Worm (Caenorhabditis elegans): ENCODE results near the gene R04B3.3.

The R04B3.3 gene

DNA sequence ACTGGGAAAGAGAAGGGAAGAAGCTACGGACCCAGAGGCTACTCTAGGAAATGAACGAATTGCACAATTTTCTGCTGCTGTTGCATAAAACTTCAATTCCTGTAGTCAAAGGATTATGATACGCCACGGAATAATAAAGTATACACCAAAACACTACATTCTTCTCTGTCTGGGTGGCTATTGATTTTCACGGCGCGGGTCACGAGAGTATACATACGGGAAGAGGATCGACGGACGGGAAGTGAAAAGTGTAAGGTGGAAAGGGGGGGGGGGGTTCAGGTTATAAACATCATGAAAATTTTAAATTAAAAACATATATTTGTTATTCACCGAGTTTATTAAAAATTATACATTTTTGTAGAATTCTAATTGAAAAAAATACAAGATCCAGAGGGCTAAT is 36.5 kb downstream of the R04B3.3 start:
- no peak for TF ChIP-seq elt-3 (tag; optimal IDR thresholded peaks at IDR 0.05)
- TF ChIP-seq eor-1 (tag; optimal IDR thresholded peaks at IDR 0.05): no peak
- TF ChIP-seq nfya-1 (tag; optimal IDR thresholded peaks at IDR 0.05; ENCODE audit: insufficient read depth): peak; percentile 6
- no peak for TF ChIP-seq ceh-28 (tag; optimal IDR thresholded peaks at IDR 0.05)

DNA sequence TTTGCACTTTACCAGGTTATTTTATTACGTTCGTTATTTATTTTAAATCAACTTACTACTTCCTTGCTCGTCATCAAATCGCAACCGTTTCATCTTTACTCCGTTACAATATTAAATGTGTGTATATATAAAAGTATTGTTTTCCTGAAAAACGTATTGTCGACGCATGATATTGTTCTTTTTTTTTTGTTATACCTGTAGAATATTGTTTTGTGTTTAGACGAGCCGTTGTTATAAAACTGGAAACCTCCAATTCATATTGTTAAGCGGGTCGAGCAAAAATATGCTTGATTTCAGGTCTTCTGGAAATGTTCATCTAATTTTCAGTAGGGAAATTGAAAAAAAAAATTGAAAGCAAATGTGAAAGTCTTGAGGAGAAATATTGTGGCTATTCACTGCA is 36.9 kb downstream of the R04B3.3 start, which contains the start of gene gid-2:
Gene gid-2, minus strand, starts transcription at position 101 of the 400 bp plus-strand sequence.
- TF ChIP-seq pha-4 (tag; optimal IDR thresholded peaks at IDR 0.05) (no peak), unc-39 (tag; optimal IDR thresholded peaks at IDR 0.05) (no peak), ZK546.5 (tag; optimal IDR thresholded peaks at IDR 0.05) (no peak), mdl-1 (tag; optimal IDR thresholded peaks at IDR 0.05) (no peak), nhr-43 (tag; optimal IDR thresholded peaks at IDR 0.05; ENCODE audit: poor library complexity, severe bottlenecking) (no peak), lin-15B (tag; optimal IDR thresholded peaks at IDR 0.05) (no peak), nhr-25 (tag; optimal IDR thresholded peaks at IDR 0.05) (no peak), nhr-11 (tag; optimal IDR thresholded peaks at IDR 0.05) (no peak), ztf-4 (tag; optimal IDR thresholded peaks at IDR 0.05) (no peak), zag-1 (tag; optimal IDR thresholded peaks at IDR 0.05) (no peak)

DNA sequence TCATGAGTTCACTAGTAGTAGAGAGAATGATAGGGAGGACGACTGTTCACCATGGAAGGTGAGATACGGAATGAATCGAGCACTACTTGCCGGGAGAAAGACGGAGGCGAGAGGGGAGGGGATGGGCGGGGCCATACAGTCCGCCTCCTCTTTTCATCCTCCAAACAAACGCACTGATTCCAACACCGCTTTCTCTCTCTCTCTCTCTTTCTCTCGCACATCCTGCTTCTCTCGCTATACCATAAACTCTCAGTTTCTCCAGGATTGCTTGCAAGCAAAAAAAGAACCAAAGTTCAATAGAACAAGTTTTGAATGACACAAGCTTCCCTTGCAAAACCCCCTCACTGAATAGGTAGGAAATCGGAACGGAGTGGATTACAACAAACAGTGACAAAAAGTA is 40.4 kb downstream of the R04B3.3 start:
- TF ChIP-seq ama-1 (optimal IDR thresholded peaks at IDR 0.05) (peak; percentile 24), pha-4 (tag; optimal IDR thresholded peaks at IDR 0.05) (peak; percentile 16), nfya-1 (tag; optimal IDR thresholded peaks at IDR 0.05; ENCODE audit: insufficient read depth) (peak; percentile 10), nhr-25 (tag; optimal IDR thresholded peaks at IDR 0.05) (no peak), nhr-76 (tag; optimal IDR thresholded peaks at IDR 0.05) (no peak)

DNA sequence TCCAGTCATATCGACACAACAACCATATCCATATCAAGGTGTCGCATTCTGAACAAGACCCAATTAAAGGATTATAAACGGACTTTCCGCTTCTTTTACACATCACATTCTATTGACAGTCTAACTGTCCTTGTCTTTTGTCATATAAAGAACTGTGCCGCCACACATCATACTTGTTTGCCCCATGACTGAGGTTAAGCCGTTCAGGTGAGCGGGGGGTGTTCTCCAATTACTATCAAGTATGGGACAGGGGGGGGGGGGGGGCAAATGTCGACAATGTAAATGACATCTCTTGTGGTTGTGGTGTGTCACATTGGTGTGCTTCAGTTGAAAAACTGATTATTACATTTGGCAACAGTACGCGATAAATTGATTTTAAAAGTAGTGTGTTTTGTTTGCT is 42.0 kb downstream of the R04B3.3 start:
- TF ChIP-seq nhr-11 (tag; optimal IDR thresholded peaks at IDR 0.05): no peak
- TF ChIP-seq elt-2 (tag; optimal IDR thresholded peaks at IDR 0.05): no peak
- no peak for TF ChIP-seq nhr-67 (tag; optimal IDR thresholded peaks at IDR 0.05)
- TF ChIP-seq ceh-16 (tag; optimal IDR thresholded peaks at IDR 0.05): no peak

ce11 chrX:2432459-2432858 is 43.3 kb downstream of the R04B3.3 start:
- TF ChIP-seq egl-27 (tag; optimal IDR thresholded peaks at IDR 0.05) (peak; percentile 70), unc-62 (GFP tag; optimal IDR thresholded peaks at IDR 0.05) (peak; percentile 33), pha-4 (tag; optimal IDR thresholded peaks at IDR 0.05) (peak; percentile 91), lsy-12 (tag; optimal IDR thresholded peaks at IDR 0.05) (peak; percentile 11), nhr-237 (tag; optimal IDR thresholded peaks at IDR 0.05) (no peak), elt-2 (tag; optimal IDR thresholded peaks at IDR 0.05) (peak; percentile 39), tbx-2 (tag; optimal IDR thresholded peaks at IDR 0.05) (peak; percentile 12), nhr-23 (tag; optimal IDR thresholded peaks at IDR 0.05) (peak; percentile 66), ceh-28 (tag; optimal IDR thresholded peaks at IDR 0.05) (peak; percentile 8), nhr-43 (tag; optimal IDR thresholded peaks at IDR 0.05; ENCODE audit: poor library complexity, severe bottlenecking) (peak; percentile 13), ceh-9 (tag; optimal IDR thresholded peaks at IDR 0.05) (no peak), pqm-1 (tag; optimal IDR thresholded peaks at IDR 0.05) (peak; percentile 13), hmg-11 (tag; optimal IDR thresholded peaks at IDR 0.05) (peak; percentile 69), nfya-1 (tag; optimal IDR thresholded peaks at IDR 0.05; ENCODE audit: insufficient read depth) (peak; percentile 60), unc-39 (tag; optimal IDR thresholded peaks at IDR 0.05) (no peak), lin-15B (tag; optimal IDR thresholded peaks at IDR 0.05) (peak; percentile 7), ceh-16 (tag; optimal IDR thresholded peaks at IDR 0.05) (no peak), egl-5 (tag; optimal IDR thresholded peaks at IDR 0.05) (no peak), lin-39 (tag; optimal IDR thresholded peaks at IDR 0.05) (peak; percentile 45), snpc-4 (tag; optimal IDR thresholded peaks at IDR 0.05) (peak; percentile 44), nhr-25 (tag; optimal IDR thresholded peaks at IDR 0.05) (peak; percentile 83), daf-12 (tag; optimal IDR thresholded peaks at IDR 0.05) (no peak)

DNA sequence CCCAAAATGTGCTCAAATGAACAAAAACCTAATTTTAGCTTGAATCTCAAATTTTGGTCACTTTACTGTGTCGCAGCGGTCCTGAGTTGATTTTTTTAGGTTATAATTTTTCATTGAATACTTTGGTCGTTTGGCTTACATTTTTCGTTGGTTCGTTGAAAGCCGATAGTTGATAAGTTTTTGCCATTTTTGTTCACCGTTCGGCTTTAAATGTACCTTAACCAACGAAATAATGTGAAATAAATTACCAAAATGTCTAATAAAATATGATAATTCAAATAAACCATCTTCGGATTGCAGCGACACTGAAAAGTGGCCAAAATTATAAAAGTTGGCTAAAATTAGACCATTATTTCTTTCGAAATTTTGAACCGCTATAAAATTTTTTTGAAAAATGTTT is 45.5 kb downstream of the R04B3.3 start:
- TF ChIP-seq jun-1 (tag; optimal IDR thresholded peaks at IDR 0.05) (no peak), hmg-11 (tag; optimal IDR thresholded peaks at IDR 0.05) (no peak), zag-1 (tag; optimal IDR thresholded peaks at IDR 0.05) (no peak), ztf-4 (tag; optimal IDR thresholded peaks at IDR 0.05) (no peak), elt-1 (tag; optimal IDR thresholded peaks at IDR 0.05) (no peak), nhr-76 (tag; optimal IDR thresholded peaks at IDR 0.05) (no peak)

All from whole organism, L3 larva.